Worm (Caenorhabditis elegans): ENCODE data around the gene R155.3.

The R155.3 gene

DNA sequence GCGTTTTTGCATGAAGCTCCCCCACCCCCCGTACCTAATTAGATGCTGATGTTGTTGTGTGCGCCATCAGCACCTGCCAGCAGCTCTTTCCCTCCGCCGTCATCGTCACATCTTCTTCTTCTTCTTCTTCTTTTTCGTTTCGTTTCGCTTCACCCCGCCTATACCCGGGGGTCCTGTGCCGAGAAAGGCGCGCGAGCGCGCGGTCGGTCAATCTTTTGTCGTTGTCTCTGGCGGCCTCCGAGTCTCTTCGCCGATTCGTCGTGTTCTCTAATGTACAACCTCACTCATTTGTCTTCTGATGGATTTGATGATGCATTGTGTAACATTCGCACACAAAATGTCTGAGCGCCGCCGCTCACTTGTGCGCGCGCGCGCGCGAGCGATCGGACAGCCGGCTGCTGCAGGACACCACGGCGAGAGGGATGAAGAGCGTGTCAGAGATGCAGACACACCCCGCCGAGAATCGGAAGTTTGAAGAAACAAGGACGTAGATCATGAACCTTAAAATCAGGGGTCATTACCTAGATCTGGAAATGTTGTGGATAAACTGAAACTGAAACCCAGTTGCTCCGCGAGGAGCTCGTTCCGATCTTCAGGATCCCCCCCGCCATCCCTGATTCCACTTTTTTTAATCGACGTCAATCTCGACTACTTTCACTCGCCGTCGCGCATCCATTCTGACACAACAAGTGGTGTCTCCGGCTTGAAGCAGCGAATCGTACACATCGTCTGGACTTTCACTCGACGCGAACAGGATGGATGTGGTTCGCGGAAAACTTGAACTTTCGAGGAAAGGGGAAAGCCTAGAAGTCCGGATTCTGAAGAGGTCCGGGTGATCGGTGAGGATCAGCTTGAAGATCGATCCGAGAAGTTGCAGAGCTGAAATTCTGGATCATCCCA lies 52.9 kb downstream of the R155.3 start (continued):
- peak; percentile 34 for TF ChIP-seq ztf-16 (tag; optimal IDR thresholded peaks at IDR 0.05)

DNA sequence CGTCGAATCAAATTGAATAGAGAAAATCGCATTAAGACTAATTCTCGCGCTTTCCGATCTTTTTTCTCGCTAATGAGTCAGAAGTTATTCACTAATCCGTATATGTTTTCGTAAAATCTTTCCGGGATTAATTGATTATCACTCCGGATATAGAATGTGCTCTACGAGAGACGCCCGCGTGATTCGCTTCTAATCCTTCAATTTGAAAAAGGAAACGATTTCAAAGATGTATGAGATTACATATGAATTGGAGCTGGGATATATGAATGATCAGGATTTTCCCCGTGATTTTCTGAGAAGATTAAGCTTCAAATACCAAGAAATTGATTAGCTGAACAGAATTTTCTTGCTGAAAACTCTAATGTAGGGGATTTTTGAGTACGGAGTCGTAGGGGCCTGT lies 54.0 kb downstream of the R155.3 start:
- peak; percentile 1 for TF ChIP-seq dve-1 (tag; optimal IDR thresholded peaks at IDR 0.05)
- TF ChIP-seq T23F11.4 (GFP tag; optimal IDR thresholded peaks at IDR 0.05) = no peak
- peak; percentile 40 for TF ChIP-seq unc-42 (tag; optimal IDR thresholded peaks at IDR 0.05)

ce11 chrIII:1922081-1922480 lies 54.5 kb downstream of the R155.3 start:
- TF ChIP-seq ama-1 (optimal IDR thresholded peaks at IDR 0.05) = no peak
- no peak for TF ChIP-seq Y22D7AL.16 (tag; optimal IDR thresholded peaks at IDR 0.05)
- TF ChIP-seq dmd-4 (tag; optimal IDR thresholded peaks at IDR 0.05; ENCODE audit: borderline replicate concordance) = no peak
- no peak for TF ChIP-seq gmeb-2 (tag; optimal IDR thresholded peaks at IDR 0.05)
- no peak for TF ChIP-seq ceh-14 (tag; optimal IDR thresholded peaks at IDR 0.05)
- TF ChIP-seq lim-6 (tag; optimal IDR thresholded peaks at IDR 0.05) = no peak
- TF ChIP-seq tbx-2 (tag; optimal IDR thresholded peaks at IDR 0.05) = no peak
- no peak for TF ChIP-seq ttx-3 (tag; optimal IDR thresholded peaks at IDR 0.05)
- no peak for TF ChIP-seq ceh-31 (tag; optimal IDR thresholded peaks at IDR 0.05)
- TF ChIP-seq madf-2 (tag; optimal IDR thresholded peaks at IDR 0.05) = no peak
- TF ChIP-seq C08G9.2 (tag; optimal IDR thresholded peaks at IDR 0.05) = no peak
- no peak for TF ChIP-seq ceh-19 (GFP tag; optimal IDR thresholded peaks at IDR 0.05)
- no peak for TF ChIP-seq pha-2 (tag; optimal IDR thresholded peaks at IDR 0.05)

All from whole organism, late embryonic.